Fruit fly (Drosophila melanogaster) whole organism, embryonic: ENCODE data around the gene CG33969.

Experiments
- Bgb ChIP-seq: fragments of 200-800 bp; sonication (Bioruptor generic); IDR thresholded peaks from 2 replicates; pipeline ENCODE4 v1.3.6; 2022; ENCODE audit warnings: missing biosample characterization, missing genetic modification characterization; ENCODE audit not compliant: partially characterized antibody
- Blimp-1 ChIP-seq: fragments of 200-800 bp; sonication (Bioruptor generic); optimal IDR thresholded peaks from 3 replicates; lab custom pipeline; 2018; ENCODE audit warnings: missing biosample characterization, missing genetic modification characterization, mild to moderate bottlenecking, moderate library complexity, missing genetic modification reagents
- BtbVII ChIP-seq: fragments of 200-800 bp; sonication (Bioruptor generic); optimal IDR thresholded peaks from 3 replicates; lab custom pipeline; 2017; ENCODE audit warnings: missing biosample characterization, mild to moderate bottlenecking, missing genetic modification characterization
- CG12659 ChIP-seq: fragments of 200-800 bp; sonication (Bioruptor generic); optimal IDR thresholded peaks from 3 replicates; lab custom pipeline; 2017; ENCODE audit warnings: mild to moderate bottlenecking, missing biosample characterization, missing genetic modification reagents, missing genetic modification characterization
- CG13894 ChIP-seq: fragments of 200-800 bp; sonication (Bioruptor generic); optimal IDR thresholded peaks from 3 replicates; lab custom pipeline; 2018; ENCODE audit warnings: missing biosample characterization, mild to moderate bottlenecking, missing genetic modification characterization, moderate library complexity
- CG14014 ChIP-seq: fragments of 200-800 bp; sonication (Bioruptor generic); IDR thresholded peaks from 2 replicates; pipeline ENCODE4 v1.3.6; 2022; ENCODE audit warnings: missing biosample characterization, missing genetic modification characterization
- CG15479 ChIP-seq: fragments of 200-800 bp; sonication (Bioruptor generic); optimal IDR thresholded peaks from 3 replicates; lab custom pipeline; 2019; ENCODE audit warnings: missing biosample characterization, mild to moderate bottlenecking, missing genetic modification characterization, moderate library complexity
- CG15696 ChIP-seq: fragments of 200-800 bp; sonication (Bioruptor generic); optimal IDR thresholded peaks from 2 replicates; lab custom pipeline; 2019; ENCODE audit warnings: missing biosample characterization, mild to moderate bottlenecking, missing genetic modification characterization, moderate library complexity
- CG1602 ChIP-seq: fragments of 200-800 bp; sonication (Bioruptor generic); optimal IDR thresholded peaks from 3 replicates; lab custom pipeline; 2016; ENCODE audit warnings: missing biosample characterization, missing genetic modification characterization
- CG16813 ChIP-seq: fragments of 200-800 bp; sonication (Bioruptor generic); IDR thresholded peaks from 3 replicates; pipeline ENCODE4 v1.3.6; 2022; ENCODE audit warnings: missing biosample characterization, missing genetic modification characterization; ENCODE audit not compliant: partially characterized antibody
- CG17568 ChIP-seq: fragments of 200-800 bp; sonication (Bioruptor generic); optimal IDR thresholded peaks from 2 replicates; lab custom pipeline; 2018; ENCODE audit warnings: missing biosample characterization, mild to moderate bottlenecking, missing genetic modification characterization, moderate library complexity
- CG17829 ChIP-seq: fragments of 200-800 bp; optimal IDR thresholded peaks from 2 replicates; lab custom pipeline; 2019; ENCODE audit warnings: missing biosample characterization, mild to moderate bottlenecking, missing genetic modification characterization, moderate library complexity
- CG2199 ChIP-seq: fragments of 200-800 bp; sonication (Bioruptor generic); IDR thresholded peaks from 3 replicates; pipeline ENCODE4 v1.3.6; 2022; ENCODE audit warnings: missing biosample characterization, missing genetic modification characterization
- CG2889 ChIP-seq: fragments of 200-800 bp; sonication (Bioruptor generic); IDR thresholded peaks from 3 replicates; pipeline ENCODE4 v1.3.6; 2022; ENCODE audit warnings: missing biosample characterization, missing genetic modification characterization
- CG3065 ChIP-seq: fragments of 200-800 bp; sonication (Bioruptor generic); optimal IDR thresholded peaks from 2 replicates; lab custom pipeline; 2016; ENCODE audit warnings: missing biosample characterization, missing genetic modification characterization
- CG32767 ChIP-seq: fragments of 200-800 bp; sonication (Bioruptor generic); IDR thresholded peaks from 2 replicates; pipeline ENCODE4 v1.3.6; 2022; ENCODE audit warnings: missing biosample characterization, missing genetic modification characterization
- CG32772 ChIP-seq: fragments of 200-800 bp; sonication (Bioruptor generic); IDR thresholded peaks from 2 replicates; pipeline ENCODE4 v1.3.6; 2022; ENCODE audit warnings: missing biosample characterization, missing genetic modification characterization
- CG42726 ChIP-seq: fragments of 200-800 bp; sonication (Bioruptor generic); IDR thresholded peaks from 2 replicates; pipeline ENCODE4 v1.3.6; 2022; ENCODE audit warnings: missing biosample characterization, missing genetic modification characterization; ENCODE audit not compliant: partially characterized antibody
- CG7839 ChIP-seq: fragments of 200-800 bp; sonication (Bioruptor generic); optimal IDR thresholded peaks from 3 replicates; lab custom pipeline; 2018; ENCODE audit warnings: missing biosample characterization, mild to moderate bottlenecking, missing genetic modification characterization, moderate library complexity
- CG7928 ChIP-seq: fragments of 200-800 bp; sonication (Bioruptor generic); optimal IDR thresholded peaks from 2 replicates; lab custom pipeline; 2017; ENCODE audit warnings: missing biosample characterization, mild to moderate bottlenecking, missing genetic modification characterization
- CG8478 ChIP-seq: fragments of >200 bp; optimal IDR thresholded peaks from 2 replicates; lab custom pipeline; 2018
- Eip74EF ChIP-seq, 2 experiments: fragments of 200-800 bp in 1 of 2; fragments of >200 bp in 1 of 2; sonication (Bioruptor generic) in 1 of 2; optimal IDR thresholded peaks; 2 replicates each; lab custom pipeline; 2017 to 2019; ENCODE audit warnings: missing biosample characterization in 2 of 2, missing genetic modification characterization in 2 of 2, mild to moderate bottlenecking in 1 of 2, moderate library complexity in 1 of 2
- HLHmδ ChIP-seq: fragments of 200-800 bp; sonication (Bioruptor generic); optimal IDR thresholded peaks from 2 replicates; lab custom pipeline; 2018; ENCODE audit warnings: missing biosample characterization, mild to moderate bottlenecking, missing genetic modification characterization, moderate library complexity
- Hr39 ChIP-seq: fragments of >200 bp; optimal IDR thresholded peaks from 2 replicates; lab custom pipeline; 2017
- Med ChIP-seq: fragments of 200-800 bp; sonication (Bioruptor generic); peaks from one replicate; lab custom pipeline; 2016; ENCODE audit warnings: missing biosample characterization, missing genetic modification characterization, mild to moderate bottlenecking, inconsistent platforms, moderate library complexity
- Mes4 ChIP-seq: fragments of 200-800 bp; sonication (Bioruptor generic); optimal IDR thresholded peaks from 2 replicates; lab custom pipeline; 2016; ENCODE audit warnings: missing biosample characterization, missing genetic modification characterization
- NC2α ChIP-seq: fragments of 200-800 bp; sonication (Bioruptor generic); optimal IDR thresholded peaks from 2 replicates; lab custom pipeline; 2016; ENCODE audit warnings: missing biosample characterization, missing genetic modification characterization
- ase ChIP-seq: fragments of 200-800 bp; sonication (Bioruptor generic); IDR thresholded peaks from 3 replicates; pipeline ENCODE4 v1.3.6; 2022; ENCODE audit warnings: missing biosample characterization, missing genetic modification characterization
- cad ChIP-seq: fragments of >200 bp; optimal IDR thresholded peaks from 2 replicates; lab custom pipeline; 2017; ENCODE audit warnings: missing biosample characterization, missing genetic modification characterization
- cg ChIP-seq: fragments of 200-800 bp; sonication (Bioruptor generic); optimal IDR thresholded peaks from 3 replicates; lab custom pipeline; 2019; ENCODE audit warnings: missing biosample characterization, mild to moderate bottlenecking, missing genetic modification characterization, moderate library complexity
- chinmo ChIP-seq: fragments of 200-800 bp; sonication (Bioruptor generic); IDR thresholded peaks from 4 replicates; pipeline ENCODE4 v1.3.6; 2022; ENCODE audit warnings: missing biosample characterization, missing genetic modification characterization; ENCODE audit not compliant: partially characterized antibody
- ci ChIP-seq: fragments of 200-800 bp; sonication (Bioruptor generic); IDR thresholded peaks from 3 replicates; pipeline ENCODE4 v1.3.6; 2022; ENCODE audit warnings: missing biosample characterization, missing genetic modification characterization
- jumu ChIP-seq: fragments of 200-800 bp; sonication (Bioruptor generic); optimal IDR thresholded peaks from 3 replicates; lab custom pipeline; 2016; ENCODE audit warnings: missing biosample characterization, missing genetic modification characterization
- ken ChIP-seq: fragments of 200-800 bp; sonication (Bioruptor generic); IDR thresholded peaks from 3 replicates; pipeline ENCODE4 v1.3.6; 2022; ENCODE audit warnings: missing biosample characterization, missing genetic modification characterization
- lab ChIP-seq: fragments of 200-800 bp; sonication (Bioruptor generic); optimal IDR thresholded peaks from 3 replicates; lab custom pipeline; 2017; ENCODE audit warnings: missing biosample characterization, missing genetic modification characterization, mild to moderate bottlenecking, moderate library complexity, missing genetic modification reagents
- nerfin-1 ChIP-seq: fragments of 200-800 bp; sonication (Bioruptor generic); optimal IDR thresholded peaks from 3 replicates; lab custom pipeline; 2019; ENCODE audit warnings: missing biosample characterization, mild to moderate bottlenecking, missing genetic modification characterization, moderate library complexity
- pros ChIP-seq: fragments of 200-800 bp; sonication (Bioruptor generic); optimal IDR thresholded peaks from 3 replicates; lab custom pipeline; 2019; ENCODE audit warnings: missing biosample characterization, mild to moderate bottlenecking, missing genetic modification characterization, moderate library complexity
- twi ChIP-seq: fragments of 200-800 bp; optimal IDR thresholded peaks from 2 replicates; lab custom pipeline; 2019; ENCODE audit warnings: missing biosample characterization, mild to moderate bottlenecking, missing genetic modification characterization, moderate library complexity
- wdn ChIP-seq: fragments of 200-800 bp; sonication (Bioruptor generic); IDR thresholded peaks from 2 replicates; pipeline ENCODE4 v1.3.6; 2022; ENCODE audit warnings: missing biosample characterization, missing genetic modification characterization

The CG33969 gene

dm6 chr3L:20405337-20405887 lies 12.1 kb upstream of the CG33969 start (continued):
- no peak for TF ChIP-seq CG7839 (tag; lab: Kevin White, UChicago)
- no peak for TF ChIP-seq Eip74EF (GFP tag; optimal IDR thresholded peaks at IDR 0.05; lab: Kevin White, UChicago)
- TF ChIP-seq Mes4 (GFP tag; lab: Kevin White, UChicago), result no peak
- TF ChIP-seq CG17829, result no peak
- TF ChIP-seq pros (GFP tag; lab: Kevin White, UChicago), result peak; percentile 44
- TF ChIP-seq Bgb (GFP tag; lab: Robert Waterston, UW), result no peak
- TF ChIP-seq CG2889 (GFP tag; lab: Robert Waterston, UW), result no peak
- TF ChIP-seq jumu (GFP tag; lab: Kevin White, UChicago), result no peak
- TF ChIP-seq cg, result no peak
- TF ChIP-seq cad (GFP tag; lab: Kevin White, UChicago), result no peak
- no peak for TF ChIP-seq CG1602
- TF ChIP-seq wdn (GFP tag; lab: Robert Waterston, UW), result no peak
- no peak for TF ChIP-seq ci
- no peak for TF ChIP-seq CG16813 (GFP tag; lab: Robert Waterston, UW)
- TF ChIP-seq twi (tag; lab: Kevin White, UChicago), result peak; percentile 92
- TF ChIP-seq CG15479, result no peak
- no peak for TF ChIP-seq CG14014 (GFP tag; lab: Robert Waterston, UW)
- TF ChIP-seq CG13894, result no peak
- TF ChIP-seq CG15696 (tag; lab: Kevin White, UChicago), result no peak
- no peak for TF ChIP-seq CG12659
- TF ChIP-seq nerfin-1 (tag; lab: Kevin White, UChicago), result peak; percentile 8
- 0 out of 2 replicates have a peak, but pooled peaks have one; percentile 15 for TF ChIP-seq CG32767
- no peak for TF ChIP-seq BtbVII (GFP tag; lab: Kevin White, UChicago)
- TF ChIP-seq CG32772 (GFP tag; lab: Robert Waterston, UW), result no peak
- peak; percentile 22; the same call in 1 of the 2 replicates for TF ChIP-seq CG42726 (GFP tag; lab: Robert Waterston, UW)
- peak; percentile 76 for TF ChIP-seq CG17568

- TF ChIP-seq HLHmδ (peak; percentile 5), ase (no peak), NC2α (GFP tag; lab: Kevin White, UChicago) (no peak), Hr39 (lab: Kevin White, UChicago) (no peak), chinmo (GFP tag; lab: Robert Waterston, UW) (no peak), CG2199 (GFP tag; lab: Robert Waterston, UW) (peak; percentile 69; the same call in 1 of the 3 replicates), CG15479 (peak; percentile 21), CG1602 (no peak), Blimp-1 (GFP tag; lab: Kevin White, UChicago) (peak; percentile 93), Med (peak; percentile 20), CG3065 (GFP tag; lab: Kevin White, UChicago) (no peak), ci (peak; percentile 9; the same call in 1 of the 3 replicates), CG7928 (GFP tag; lab: Kevin White, UChicago) (no peak), ken (0 out of 3 replicates have a peak, but pooled peaks have one; percentile 22), lab (GFP tag; lab: Kevin White, UChicago) (no peak), CG8478 (lab: Kevin White, UChicago) (no peak)
These were observed 11.2 kb upstream of the CG33969 start for dm6 chr3L:20404515-20404914.
